1 fruit fly cellular context compared by ENCODE assay signal in genomic region chr3R:6397611-6398092, dm6.
TF ChIP-seq lines count a peak whose summit lies in the region.

No protein-coding gene starts in this region.

TF ChIP-seq in whole organism, embryonic, 481 proteins besides CTCF, POLR2A, EP300 and RAD21 (continued from another document and continues in another):
- TF ChIP-seq CG3163 (GFP tag; optimal IDR thresholded peaks at IDR 0.05; lab: Kevin White, UChicago) (no peak), odd (GFP tag; optimal IDR thresholded peaks at IDR 0.05; lab: Kevin White, UChicago) (no peak), inv (GFP tag; IDR thresholded peaks at IDR 0.05; lab: Robert Waterston, UW; ENCODE audit: partially characterized antibody) (no peak), CG10462 (GFP tag; optimal IDR thresholded peaks at IDR 0.05; lab: Kevin White, UChicago) (no peak), CG1602 (GFP tag; optimal IDR thresholded peaks at IDR 0.05; lab: Kevin White, UChicago) (no peak), Ets65A (GFP tag; lab: Kevin White, UChicago) (no peak), fru (optimal IDR thresholded peaks at IDR 0.05; lab: Kevin White, UChicago) (no peak), crol (GFP tag; IDR thresholded peaks at IDR 0.05; lab: Robert Waterston, UW) (peak; percentile 52), cwo (GFP tag; optimal IDR thresholded peaks at IDR 0.05; lab: Kevin White, UChicago) (peak; percentile 9), Tbp (GFP tag; optimal IDR thresholded peaks at IDR 0.05; lab: Kevin White, UChicago) (no peak), CG30403 (GFP tag; optimal IDR thresholded peaks at IDR 0.05; lab: Kevin White, UChicago) (peak; percentile 21), ro (GFP tag; IDR thresholded peaks at IDR 0.05; lab: Robert Waterston, UW) (no peak), otp (GFP tag; IDR thresholded peaks at IDR 0.05; lab: Robert Waterston, UW) (no peak), CG16813 (GFP tag; IDR thresholded peaks at IDR 0.05; lab: Robert Waterston, UW; ENCODE audit: partially characterized antibody) (peak; percentile 47; the same call in 2 of the 3 replicates), CG10431 (GFP tag; optimal IDR thresholded peaks at IDR 0.05; lab: Kevin White, UChicago) (no peak), ken (GFP tag; IDR thresholded peaks at IDR 0.05; lab: Robert Waterston, UW) (no peak), CG10959 (GFP tag; IDR thresholded peaks at IDR 0.05; lab: Robert Waterston, UW) (no peak), Eip74EF (GFP tag; optimal IDR thresholded peaks at IDR 0.05; lab: Kevin White, UChicago) (no peak), CG14667 (GFP tag; IDR thresholded peaks at IDR 0.05; lab: Robert Waterston, UW) (no peak), CG14860 (GFP tag; IDR thresholded peaks at IDR 0.05; lab: Robert Waterston, UW; ENCODE audit: partially characterized antibody) (peak; percentile 54), slp2 (GFP tag; optimal IDR thresholded peaks at IDR 0.05; lab: Kevin White, UChicago) (no peak), gcm2 (GFP tag; optimal IDR thresholded peaks at IDR 0.05; lab: Kevin White, UChicago) (no peak), Dll (GFP tag; IDR thresholded peaks at IDR 0.05; lab: Robert Waterston, UW; ENCODE audit: partially characterized antibody) (no peak), Med (GFP tag; lab: Kevin White, UChicago) (peak; percentile 6), ssp (GFP tag; IDR thresholded peaks at IDR 0.05; lab: Robert Waterston, UW) (peak; percentile 28; the same call in 1 of the 2 replicates), slou (GFP tag; optimal IDR thresholded peaks at IDR 0.05; lab: Kevin White, UChicago) (no peak), CG17802 (tag; optimal IDR thresholded peaks at IDR 0.05; lab: Kevin White, UChicago) (no peak), vfl (GFP tag; optimal IDR thresholded peaks at IDR 0.05; lab: Kevin White, UChicago) (no peak), Atf-2 (GFP tag; optimal IDR thresholded peaks at IDR 0.05; lab: Kevin White, UChicago) (no peak), kni (GFP tag; optimal IDR thresholded peaks at IDR 0.05; lab: Kevin White, UChicago) (no peak), Xbp1 (GFP tag; optimal IDR thresholded peaks at IDR 0.05; lab: Kevin White, UChicago) (no peak), crp (GFP tag; optimal IDR thresholded peaks at IDR 0.05; lab: Kevin White, UChicago) (no peak), bsh (GFP tag; optimal IDR thresholded peaks at IDR 0.05; lab: Kevin White, UChicago) (peak in 1 of 2 experiments; percentile 3), lov (optimal IDR thresholded peaks at IDR 0.05; lab: Kevin White, UChicago) (no peak), lov (GFP tag; IDR thresholded peaks at IDR 0.05; lab: Robert Waterston, UW) (no peak), E2f1 (GFP tag; IDR thresholded peaks at IDR 0.05; lab: Robert Waterston, UW) (no peak), az2 (GFP tag; optimal IDR thresholded peaks at IDR 0.05; lab: Kevin White, UChicago) (no peak), jigr1 (GFP tag; IDR thresholded peaks at IDR 0.05; lab: Robert Waterston, UW) (no peak), caup (GFP tag; optimal IDR thresholded peaks at IDR 0.05; lab: Kevin White, UChicago; ENCODE audit: severe bottlenecking) (peak; percentile 19), NFAT (GFP tag; IDR thresholded peaks at IDR 0.05; lab: Robert Waterston, UW) (no peak), B-H1 (GFP tag; IDR thresholded peaks at IDR 0.05; lab: Robert Waterston, UW) (no peak), rib (GFP tag; IDR thresholded peaks at IDR 0.05; lab: Robert Waterston, UW) (no peak), toy (GFP tag; IDR thresholded peaks at IDR 0.05; lab: Robert Waterston, UW) (no peak), Deaf1 (tag; optimal IDR thresholded peaks at IDR 0.05; lab: Kevin White, UChicago) (no peak), pho (GFP tag; optimal IDR thresholded peaks at IDR 0.05; lab: Kevin White, UChicago) (peak; percentile 4), seq (GFP tag; IDR thresholded peaks at IDR 0.05; lab: Robert Waterston, UW) (no peak), CG31224 (GFP tag; IDR thresholded peaks at IDR 0.05; lab: Robert Waterston, UW) (no peak), Lpt (GFP tag; optimal IDR thresholded peaks at IDR 0.05; lab: Kevin White, UChicago) (no peak), BtbVII (GFP tag; optimal IDR thresholded peaks at IDR 0.05; lab: Kevin White, UChicago) (no peak), E2f2 (GFP tag; IDR thresholded peaks at IDR 0.05; lab: Robert Waterston, UW) (no peak), ase (GFP tag; IDR thresholded peaks at IDR 0.05; lab: Robert Waterston, UW) (no peak), CG10366 (GFP tag; IDR thresholded peaks at IDR 0.05; lab: Robert Waterston, UW) (peak; percentile 32; the same call in 1 of the 2 replicates), cas (GFP tag; IDR thresholded peaks at IDR 0.05; lab: Robert Waterston, UW) (no peak), Taf1 (GFP tag; IDR thresholded peaks at IDR 0.05; lab: Robert Waterston, UW) (no peak), CG1603 (tag; optimal IDR thresholded peaks at IDR 0.05; lab: Kevin White, UChicago) (no peak), CG13296 (GFP tag; optimal IDR thresholded peaks at IDR 0.05; lab: Kevin White, UChicago) (no peak), Side (GFP tag; optimal IDR thresholded peaks at IDR 0.05; lab: Kevin White, UChicago) (no peak), CG5245 (GFP tag; optimal IDR thresholded peaks at IDR 0.05; lab: Kevin White, UChicago) (no peak), CG9437 (GFP tag; optimal IDR thresholded peaks at IDR 0.05; lab: Kevin White, UChicago) (no peak), CG1647 (GFP tag; optimal IDR thresholded peaks at IDR 0.05; lab: Kevin White, UChicago) (no peak), CG9797 (GFP tag; optimal IDR thresholded peaks at IDR 0.05; lab: Kevin White, UChicago) (no peak), Dref (GFP tag; IDR thresholded peaks at IDR 0.05; lab: Robert Waterston, UW) (no peak), CG2875 (GFP tag; optimal IDR thresholded peaks at IDR 0.05; lab: Kevin White, UChicago) (no peak), ttk (GFP tag; IDR thresholded peaks at IDR 0.05; lab: Robert Waterston, UW) (no peak), gro (GFP tag; optimal IDR thresholded peaks at IDR 0.05; lab: Kevin White, UChicago) (no peak), Hey (tag; optimal IDR thresholded peaks at IDR 0.05; lab: Kevin White, UChicago) (no peak), CG10321 (GFP tag; IDR thresholded peaks at IDR 0.05; lab: Robert Waterston, UW) (no peak), Dbx (GFP tag; IDR thresholded peaks at IDR 0.05; lab: Robert Waterston, UW) (no peak), MTF-1 (GFP tag; optimal IDR thresholded peaks at IDR 0.05; lab: Kevin White, UChicago; ENCODE audit: borderline replicate concordance) (no peak), bbx (GFP tag; IDR thresholded peaks at IDR 0.05; lab: Robert Waterston, UW; ENCODE audit: partially characterized antibody) (0 out of 2 replicates have a peak, but pooled peaks have one; percentile 24), CG17829 (tag; optimal IDR thresholded peaks at IDR 0.05; lab: Kevin White, UChicago) (peak; percentile 7), CG34422 (GFP tag; IDR thresholded peaks at IDR 0.05; lab: Robert Waterston, UW) (no peak), HLH54F (GFP tag; optimal IDR thresholded peaks at IDR 0.05; lab: Kevin White, UChicago) (peak; percentile 13), CG31365 (tag; optimal IDR thresholded peaks at IDR 0.05; lab: Kevin White, UChicago) (no peak), CG10267 (tag; optimal IDR thresholded peaks at IDR 0.05; lab: Kevin White, UChicago) (no peak), p53 (GFP tag; optimal IDR thresholded peaks at IDR 0.05; lab: Kevin White, UChicago) (no peak), BEAF-32 (GFP tag; optimal IDR thresholded peaks at IDR 0.05; lab: Kevin White, UChicago) (no peak), ranshi (GFP tag; IDR thresholded peaks at IDR 0.05; lab: Robert Waterston, UW) (no peak), Kr (GFP tag; optimal IDR thresholded peaks at IDR 0.05; lab: Kevin White, UChicago) (no peak), CG7372 (GFP tag; IDR thresholded peaks at IDR 0.05; lab: Robert Waterston, UW) (no peak), CG12659 (GFP tag; optimal IDR thresholded peaks at IDR 0.05; lab: Kevin White, UChicago) (no peak), CG3281 (GFP tag; optimal IDR thresholded peaks at IDR 0.05; lab: Kevin White, UChicago) (peak; percentile 32), CG6683 (GFP tag; optimal IDR thresholded peaks at IDR 0.05; lab: Kevin White, UChicago) (no peak), CG12104 (GFP tag; optimal IDR thresholded peaks at IDR 0.05; lab: Kevin White, UChicago) (no peak), Myb (GFP tag; optimal IDR thresholded peaks at IDR 0.05; lab: Kevin White, UChicago) (no peak), TFAM (GFP tag; optimal IDR thresholded peaks at IDR 0.05; lab: Kevin White, UChicago) (no peak), CG17328 (GFP tag; IDR thresholded peaks at IDR 0.05; lab: Robert Waterston, UW) (no peak), zen (tag; optimal IDR thresholded peaks at IDR 0.05; lab: Kevin White, UChicago) (no peak), ind (GFP tag; optimal IDR thresholded peaks at IDR 0.05; lab: Kevin White, UChicago) (peak; percentile 15), Jarid2 (GFP tag; optimal IDR thresholded peaks at IDR 0.05; lab: Kevin White, UChicago) (no peak), gcm (GFP tag; optimal IDR thresholded peaks at IDR 0.05; lab: Kevin White, UChicago) (no peak), CG3847 (GFP tag; IDR thresholded peaks at IDR 0.05; lab: Robert Waterston, UW) (0 out of 2 replicates have a peak, but pooled peaks have one; percentile 22), Hand (GFP tag; optimal IDR thresholded peaks at IDR 0.05; lab: Kevin White, UChicago) (no peak), knrl (GFP tag; IDR thresholded peaks at IDR 0.05; lab: Robert Waterston, UW; ENCODE audit: partially characterized antibody) (no peak), sug (tag; optimal IDR thresholded peaks at IDR 0.05; lab: Kevin White, UChicago) (peak; percentile 8), CG3838 (GFP tag; optimal IDR thresholded peaks at IDR 0.05; lab: Kevin White, UChicago) (no peak), GATAe (GFP tag; conservative IDR thresholded peaks at IDR 0.05; lab: Robert Waterston, UW) (no peak), kay (GFP tag; optimal IDR thresholded peaks at IDR 0.05; lab: Kevin White, UChicago) (peak; percentile 20), Hsf (GFP tag; optimal IDR thresholded peaks at IDR 0.05; lab: Kevin White, UChicago) (peak; percentile 2), chinmo (GFP tag; IDR thresholded peaks at IDR 0.05; lab: Robert Waterston, UW; ENCODE audit: partially characterized antibody) (0 out of 4 replicates have a peak, but pooled peaks have one; percentile 61), HHEX (GFP tag; optimal IDR thresholded peaks at IDR 0.05; lab: Kevin White, UChicago) (peak; percentile 28), Spps (tag; optimal IDR thresholded peaks at IDR 0.05; lab: Kevin White, UChicago) (no peak), CG31388 (GFP tag; optimal IDR thresholded peaks at IDR 0.05; lab: Kevin White, UChicago) (no peak), CG15073 (GFP tag; optimal IDR thresholded peaks at IDR 0.05; lab: Kevin White, UChicago) (no peak), CG6813 (GFP tag; optimal IDR thresholded peaks at IDR 0.05; lab: Kevin White, UChicago) (no peak), CG2199 (GFP tag; IDR thresholded peaks at IDR 0.05; lab: Robert Waterston, UW) (no peak), sens-2 (GFP tag; IDR thresholded peaks at IDR 0.05; lab: Robert Waterston, UW) (no peak), CG12219 (GFP tag; optimal IDR thresholded peaks at IDR 0.05; lab: Kevin White, UChicago) (no peak), ab (GFP tag; optimal IDR thresholded peaks at IDR 0.05; lab: Kevin White, UChicago) (no peak), grn (GFP tag; optimal IDR thresholded peaks at IDR 0.05; lab: Kevin White, UChicago) (no peak), grau (tag; optimal IDR thresholded peaks at IDR 0.05; lab: Kevin White, UChicago) (peak; percentile 53), mld (GFP tag; IDR thresholded peaks at IDR 0.05; lab: Robert Waterston, UW; ENCODE audit: partially characterized antibody) (0 out of 3 replicates have a peak, but pooled peaks have one; percentile 40), eyg (GFP tag; optimal IDR thresholded peaks at IDR 0.05; lab: Kevin White, UChicago) (no peak), ci (GFP tag; IDR thresholded peaks at IDR 0.05; lab: Robert Waterston, UW) (no peak), Dip3 (GFP tag; optimal IDR thresholded peaks at IDR 0.05; lab: Kevin White, UChicago) (no peak), Sry-β (GFP tag; optimal IDR thresholded peaks at IDR 0.05; lab: Kevin White, UChicago) (no peak), bab2 (GFP tag; optimal IDR thresholded peaks at IDR 0.05; lab: Kevin White, UChicago) (no peak), CG8944 (GFP tag; optimal IDR thresholded peaks at IDR 0.05; lab: Kevin White, UChicago) (no peak), gfzf (GFP tag; optimal IDR thresholded peaks at IDR 0.05; lab: Kevin White, UChicago) (no peak), Ada2b (GFP tag; IDR thresholded peaks at IDR 0.05; lab: Robert Waterston, UW) (no peak), zfh1 (GFP tag; IDR thresholded peaks at IDR 0.05; lab: Robert Waterston, UW) (no peak), CG17361 (GFP tag; IDR thresholded peaks at IDR 0.05; lab: Robert Waterston, UW) (peak; percentile 36; the same call in 1 of the 3 replicates), hbn (GFP tag; IDR thresholded peaks at IDR 0.05; lab: Robert Waterston, UW; ENCODE audit: partially characterized antibody) (no peak), HmgZ (tag; optimal IDR thresholded peaks at IDR 0.05; lab: Kevin White, UChicago) (no peak), CG15011 (GFP tag; optimal IDR thresholded peaks at IDR 0.05; lab: Kevin White, UChicago) (no peak), Sin3A (optimal IDR thresholded peaks at IDR 0.05; lab: Kevin White, UChicago) (no peak), CG11560 (tag; IDR thresholded peaks at IDR 0.05; lab: Robert Waterston, UW) (no peak), Sox102F (GFP tag; optimal IDR thresholded peaks at IDR 0.05; lab: Kevin White, UChicago) (peak; percentile 35), CG18476 (GFP tag; optimal IDR thresholded peaks at IDR 0.05; lab: Kevin White, UChicago) (no peak), B-H2 (GFP tag; optimal IDR thresholded peaks at IDR 0.05; lab: Kevin White, UChicago) (no peak), sens (GFP tag; lab: Kevin White, UChicago) (peak; percentile 72), Meics (GFP tag; optimal IDR thresholded peaks at IDR 0.05; lab: Kevin White, UChicago) (peak; percentile 3), org-1 (GFP tag; optimal IDR thresholded peaks at IDR 0.05; lab: Kevin White, UChicago) (no peak), CG17568 (GFP tag; optimal IDR thresholded peaks at IDR 0.05; lab: Kevin White, UChicago) (peak; percentile 8), dati (GFP tag; IDR thresholded peaks at IDR 0.05; lab: Robert Waterston, UW) (no peak), zfh2 (GFP tag; optimal IDR thresholded peaks at IDR 0.05; lab: Kevin White, UChicago) (peak; percentile 47), CG4282 (GFP tag; optimal IDR thresholded peaks at IDR 0.05; lab: Kevin White, UChicago) (no peak), Vsx1 (GFP tag; optimal IDR thresholded peaks at IDR 0.05; lab: Kevin White, UChicago) (peak; percentile 20)
